Worm (Caenorhabditis elegans): ENCODE data around the gene F08G2.8.

DNA sequence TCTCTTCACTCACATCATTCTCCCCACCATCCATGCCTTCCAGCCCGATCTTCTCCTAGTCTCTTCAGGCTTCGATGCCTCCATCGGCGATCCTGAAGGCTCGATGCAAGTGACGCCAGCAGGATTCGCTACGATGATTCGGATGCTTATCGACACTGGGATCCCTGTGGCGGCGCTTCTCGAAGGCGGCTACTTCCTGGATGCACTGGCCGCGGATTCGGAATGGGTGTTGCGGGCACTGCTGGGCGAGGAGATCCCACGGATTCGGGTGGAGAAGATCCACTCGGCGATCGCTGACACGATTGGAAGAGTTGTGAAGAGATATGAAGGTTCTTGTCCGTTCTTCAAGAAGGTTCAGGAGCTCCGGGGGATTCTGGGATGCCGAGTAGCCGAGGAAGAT lies 34.3 kb downstream of the F08G2.8 start:
- TF ChIP-seq ceh-36 (tag; optimal IDR thresholded peaks at IDR 0.05) = no peak
- TF ChIP-seq B0310.2 (tag; optimal IDR thresholded peaks at IDR 0.05) = no peak
- TF ChIP-seq ama-1 (optimal IDR thresholded peaks at IDR 0.05) = no peak
- TF ChIP-seq sea-1 (GFP tag; conservative IDR thresholded peaks at IDR 0.05) = no peak
- no peak for TF ChIP-seq flt-1 (GFP tag; IDR thresholded peaks at IDR 0.05)
- no peak for TF ChIP-seq hmg-4 (GFP tag; optimal IDR thresholded peaks at IDR 0.05)
